Fruit fly (Drosophila melanogaster): ENCODE measurements around the gene CG15012.

The CG15012 gene

dm6 chr3L:4252862-4253610, 39.0 kb downstream of the CG15012 start:
- TF ChIP-seq psq (GFP tag; optimal IDR thresholded peaks at IDR 0.05) (peak; percentile 84), foxo (GFP tag; optimal IDR thresholded peaks at IDR 0.05) (peak in 1 of 2 experiments; percentile 28), ey (GFP tag; optimal IDR thresholded peaks at IDR 0.05) (peak; percentile 30), jim (GFP tag; optimal IDR thresholded peaks at IDR 0.05) (no peak), Sp1 (GFP tag; optimal IDR thresholded peaks at IDR 0.05) (peak; percentile 18), usp (GFP tag; optimal IDR thresholded peaks at IDR 0.05) (no peak), Vsx2 (GFP tag; optimal IDR thresholded peaks at IDR 0.05; ENCODE audit: partially characterized antibody) (no peak), N (GFP tag; optimal IDR thresholded peaks at IDR 0.05) (no peak), h (GFP tag; optimal IDR thresholded peaks at IDR 0.05) (peak; percentile 23), Myc (optimal IDR thresholded peaks at IDR 0.05) (peak; percentile 28), woc (GFP tag; optimal IDR thresholded peaks at IDR 0.05) (peak; percentile 45), CG32264 (GFP tag; optimal IDR thresholded peaks at IDR 0.05) (no peak), rgr (GFP tag; optimal IDR thresholded peaks at IDR 0.05) (peak; percentile 32), dl (GFP tag; optimal IDR thresholded peaks at IDR 0.05; ENCODE audit: insufficient read depth in 1 of 2, partially characterized antibody in 2 of 2) (no peak), fru (GFP tag; optimal IDR thresholded peaks at IDR 0.05) (peak; percentile 46)

- peak; percentile 52 for TF ChIP-seq woc (GFP tag; optimal IDR thresholded peaks at IDR 0.05)
- peak; percentile 32 for TF ChIP-seq Dif (GFP tag; optimal IDR thresholded peaks at IDR 0.05; ENCODE audit: partially characterized antibody)
- TF ChIP-seq fru (GFP tag; optimal IDR thresholded peaks at IDR 0.05), result peak; percentile 79
- TF ChIP-seq N (GFP tag; optimal IDR thresholded peaks at IDR 0.05), result no peak
- no peak for TF ChIP-seq Jra (GFP tag; optimal IDR thresholded peaks at IDR 0.05)
- peak; percentile 89 for TF ChIP-seq psq (GFP tag; optimal IDR thresholded peaks at IDR 0.05)
- TF ChIP-seq foxo (GFP tag; optimal IDR thresholded peaks at IDR 0.05), result no peak
- no peak for TF ChIP-seq Mio (GFP tag; optimal IDR thresholded peaks at IDR 0.05)
- TF ChIP-seq GATAd (GFP tag; optimal IDR thresholded peaks at IDR 0.05), result no peak
- TF ChIP-seq Hr78 (GFP tag; optimal IDR thresholded peaks at IDR 0.05), result no peak
- no peak for TF ChIP-seq dsf (GFP tag; optimal IDR thresholded peaks at IDR 0.05; ENCODE audit: borderline replicate concordance)
- TF ChIP-seq Dfd (GFP tag; optimal IDR thresholded peaks at IDR 0.05), result no peak
- TF ChIP-seq br (GFP tag; optimal IDR thresholded peaks at IDR 0.05), result no peak
- no peak for TF ChIP-seq ey (GFP tag; optimal IDR thresholded peaks at IDR 0.05)
- peak; percentile 3 for TF ChIP-seq CG9705 (GFP tag; optimal IDR thresholded peaks at IDR 0.05)
- no peak for TF ChIP-seq Rel (GFP tag; optimal IDR thresholded peaks at IDR 0.05)
- TF ChIP-seq Rel (tag; optimal IDR thresholded peaks at IDR 0.05), result peak; percentile 15
- TF ChIP-seq HLH106 (tag; optimal IDR thresholded peaks at IDR 0.05), result no peak
- peak; percentile 50 for TF ChIP-seq Myc (optimal IDR thresholded peaks at IDR 0.05)
- no peak for TF ChIP-seq CG32264 (GFP tag; optimal IDR thresholded peaks at IDR 0.05)
- TF ChIP-seq rgr (GFP tag; optimal IDR thresholded peaks at IDR 0.05), result no peak
- no peak for TF ChIP-seq tai (GFP tag; optimal IDR thresholded peaks at IDR 0.05)
- no peak for TF ChIP-seq CrebA (GFP tag; optimal IDR thresholded peaks at IDR 0.05; ENCODE audit: borderline replicate concordance)
Observed at dm6 chr3L:4252121-4252861, 39.8 kb downstream of the CG15012 start.

dm6 chr3L:4242428-4242827, 49.6 kb downstream of the CG15012 start, which contains the start of gene pav:
Gene pav (plus strand): TSS chr3L:4242734.
- TF ChIP-seq sv (GFP tag; optimal IDR thresholded peaks at IDR 0.05) (no peak), OdsH (GFP tag; optimal IDR thresholded peaks at IDR 0.05) (peak; percentile 1)

All from whole organism, wandering third instar larva.